Fruit fly (Drosophila melanogaster) whole organism: ENCODE measurements around the gene CG31798.

Experiments
- pan ChIP-seq: fragments of >200 bp; optimal IDR thresholded peaks from 2 replicates; lab custom pipeline; 2017
- usp ChIP-seq: fragments of >200 bp; optimal IDR thresholded peaks from 2 replicates; lab custom pipeline; 2017; ENCODE audit warnings: missing biosample characterization, missing genetic modification characterization, mixed read lengths

- no peak for TF ChIP-seq usp (GFP tag; lab: Kevin White, UChicago)
- TF ChIP-seq pan (lab: Kevin White, UChicago) = no peak
Measured at dm6 chr2L:19376145-19376544, 17.8 kb upstream of the CG31798 start.
